Fruit fly (Drosophila melanogaster) whole organism, pupa: Measurements from ENCODE around the gene pn.

ENCODE experiments used
- CG10348 ChIP-seq: fragments of 200-800 bp; sonication (Bioruptor generic); IDR thresholded peaks from 2 replicates; pipeline ENCODE4 v1.3.6; 2022; ENCODE audit warnings: missing biosample characterization, missing genetic modification characterization
- CG12605 ChIP-seq: fragments of 200-800 bp; sonication (Bioruptor generic); IDR thresholded peaks from 2 replicates; pipeline ENCODE4 v1.3.6; 2022; ENCODE audit warnings: missing biosample characterization, missing genetic modification characterization
- CG13204 ChIP-seq: fragments of 200-800 bp; sonication (Bioruptor generic); optimal IDR thresholded peaks from 2 replicates; lab custom pipeline; 2018; ENCODE audit warnings: missing biosample characterization, mild to moderate bottlenecking, missing genetic modification characterization, moderate library complexity
- CG14655 ChIP-seq: fragments of 200-800 bp; sonication (Bioruptor generic); optimal IDR thresholded peaks from 3 replicates; lab custom pipeline; 2017; ENCODE audit warnings: mild to moderate bottlenecking, missing biosample characterization, missing genetic modification reagents, missing genetic modification characterization
- CG15710 ChIP-seq: fragments of 200-800 bp; sonication (Bioruptor generic); optimal IDR thresholded peaks from 2 replicates; lab custom pipeline; 2018; ENCODE audit warnings: missing biosample characterization, mild to moderate bottlenecking, missing genetic modification characterization, moderate library complexity
- CG17806 ChIP-seq: fragments of 200-800 bp; sonication (Bioruptor generic); optimal IDR thresholded peaks from 2 replicates; lab custom pipeline; 2018; ENCODE audit warnings: missing biosample characterization, mild to moderate bottlenecking, missing genetic modification characterization, moderate library complexity
- CG32121 ChIP-seq: fragments of 200-800 bp; sonication (Bioruptor generic); IDR thresholded peaks from 2 replicates; pipeline ENCODE4 v1.3.6; 2022; ENCODE audit warnings: missing biosample characterization, missing genetic modification characterization
- CG34367 ChIP-seq: fragments of 200-800 bp; sonication (Bioruptor generic); optimal IDR thresholded peaks from 2 replicates; lab custom pipeline; 2018; ENCODE audit warnings: missing biosample characterization, mild to moderate bottlenecking, missing genetic modification characterization
- CG4496 ChIP-seq: fragments of 200-800 bp; sonication (Bioruptor generic); IDR thresholded peaks from 3 replicates; pipeline ENCODE4 v1.3.6; 2022; ENCODE audit warnings: missing biosample characterization, missing genetic modification characterization
- CG8159 ChIP-seq: fragments of 200-800 bp; sonication (Bioruptor generic); optimal IDR thresholded peaks from 3 replicates; lab custom pipeline; 2018; ENCODE audit warnings: missing biosample characterization, mild to moderate bottlenecking, missing genetic modification characterization, moderate library complexity
- CG8301 ChIP-seq: fragments of 200-800 bp; sonication (Bioruptor generic); optimal IDR thresholded peaks from 2 replicates; lab custom pipeline; 2018; ENCODE audit warnings: missing biosample characterization, mild to moderate bottlenecking, missing genetic modification characterization
- CG9948 ChIP-seq: fragments of 200-800 bp; sonication (Bioruptor generic); optimal IDR thresholded peaks from 2 replicates; lab custom pipeline; 2018; ENCODE audit warnings: missing biosample characterization, mild to moderate bottlenecking, missing genetic modification characterization, moderate library complexity
- D1 ChIP-seq: fragments of 200-800 bp; sonication (Bioruptor generic); optimal IDR thresholded peaks from 2 replicates; lab custom pipeline; 2018; ENCODE audit warnings: missing biosample characterization, mild to moderate bottlenecking, missing genetic modification characterization, moderate library complexity
- EcR ChIP-seq: fragments of 200-800 bp; sonication (Bioruptor generic); optimal IDR thresholded peaks from 3 replicates; lab custom pipeline; 2019; ENCODE audit warnings: missing biosample characterization, missing genetic modification characterization, mild to moderate bottlenecking, moderate library complexity, missing genetic modification reagents
- Ets98B ChIP-seq: fragments of 200-800 bp; sonication (Bioruptor generic); IDR thresholded peaks from 2 replicates; pipeline ENCODE4 v1.3.6; 2022; ENCODE audit warnings: missing biosample characterization, missing genetic modification characterization
- Pif1A ChIP-seq: fragments of 200-800 bp; sonication (Bioruptor generic); optimal IDR thresholded peaks from 3 replicates; lab custom pipeline; 2016; ENCODE audit warnings: missing biosample characterization, missing genetic modification characterization
- Pif1B ChIP-seq: fragments of 200-800 bp; sonication (Bioruptor generic); optimal IDR thresholded peaks from 3 replicates; lab custom pipeline; 2016; ENCODE audit warnings: missing biosample characterization, missing genetic modification characterization
- Snoo ChIP-seq: fragments of 200-800 bp; sonication (Bioruptor generic); optimal IDR thresholded peaks from 3 replicates; lab custom pipeline; 2017; ENCODE audit warnings: missing biosample characterization, mild to moderate bottlenecking, missing genetic modification characterization, inconsistent platforms
- fd96Ca ChIP-seq: fragments of 200-800 bp; sonication (Bioruptor generic); IDR thresholded peaks from 3 replicates; pipeline ENCODE4 v1.3.6; 2022; ENCODE audit warnings: missing biosample characterization, missing genetic modification characterization
- gl ChIP-seq: fragments of 200-800 bp; sonication (Bioruptor generic); optimal IDR thresholded peaks from 2 replicates; lab custom pipeline; 2018; ENCODE audit warnings: missing biosample characterization, mild to moderate bottlenecking, missing genetic modification characterization
- rn ChIP-seq: fragments of 200-800 bp; sonication (Bioruptor generic); IDR thresholded peaks from 2 replicates; pipeline ENCODE4 v1.3.6; 2022; ENCODE audit warnings: missing biosample characterization, missing genetic modification characterization

The pn gene

DNA sequence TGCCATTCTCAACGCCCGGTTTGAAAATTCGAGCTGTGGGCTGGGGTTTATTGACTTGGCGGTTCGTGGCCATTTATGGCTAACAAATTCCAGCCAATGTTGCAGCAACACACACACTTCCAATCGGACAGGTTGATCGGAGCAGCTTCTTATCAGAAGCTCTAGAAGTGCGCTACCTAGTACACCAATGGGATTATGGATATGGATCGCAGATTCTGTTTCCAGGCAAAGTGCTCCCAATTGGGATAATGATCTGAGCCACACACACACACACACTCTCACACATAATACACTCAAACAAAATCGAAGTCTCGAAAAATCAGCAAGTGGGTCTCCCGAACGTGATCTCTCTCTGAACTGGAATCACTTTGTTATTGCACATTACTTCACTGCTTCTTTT lies 40.6 kb downstream of the pn start:
- no peak for TF ChIP-seq CG13204 (GFP tag; lab: Kevin White, UChicago)
- no peak for TF ChIP-seq rn (GFP tag; lab: Robert Waterston, UW)
- TF ChIP-seq CG4496: no peak
- TF ChIP-seq CG10348: no peak
- no peak for TF ChIP-seq CG15710 (tag; lab: Kevin White, UChicago)
- TF ChIP-seq Ets98B (GFP tag; lab: Robert Waterston, UW): no peak
- no peak for TF ChIP-seq CG8301 (tag; lab: Kevin White, UChicago)
- no peak for TF ChIP-seq CG17806 (tag; lab: Kevin White, UChicago)
- TF ChIP-seq fd96Ca (GFP tag; lab: Robert Waterston, UW): no peak
- no peak for TF ChIP-seq CG14655 (GFP tag; lab: Kevin White, UChicago)
- TF ChIP-seq CG32121: no peak
- TF ChIP-seq Pif1B: no peak
- TF ChIP-seq Pif1A: no peak
- no peak for TF ChIP-seq D1 (tag; lab: Kevin White, UChicago)
- TF ChIP-seq CG12605 (GFP tag; lab: Robert Waterston, UW): no peak

DNA sequence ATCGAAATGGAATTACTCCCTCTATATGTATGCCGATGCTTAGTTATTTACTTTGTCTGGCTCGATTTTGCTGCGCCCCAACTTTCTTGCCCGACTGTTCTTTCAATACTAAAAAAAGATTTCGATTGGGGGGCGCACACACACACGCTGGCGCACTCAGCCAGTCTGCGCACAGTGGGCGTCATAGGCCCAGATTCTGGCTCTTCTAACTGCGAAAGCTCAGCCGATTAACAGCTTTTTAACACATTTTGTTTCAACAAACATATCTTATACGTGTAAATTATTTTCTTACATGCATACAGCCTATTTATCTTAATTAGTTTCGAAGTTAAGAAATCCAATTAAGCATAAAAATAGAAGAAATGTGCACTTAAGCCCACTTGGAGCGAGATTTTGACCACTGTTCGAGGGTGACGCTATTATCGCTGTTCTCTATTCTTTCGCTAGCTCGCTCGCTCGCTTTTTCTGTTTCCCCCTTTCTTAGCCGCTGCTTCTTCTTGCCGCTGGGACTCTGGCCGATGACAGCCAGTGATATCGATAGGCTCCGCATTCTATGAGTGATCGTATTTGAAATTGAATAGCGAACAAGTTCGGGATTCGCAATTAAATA lies 41.3 kb downstream of the pn start, which contains the start of gene Vinc:
TSS of gene Vinc (minus strand) at position 387 of the 610 bp plus-strand sequence.
- TF ChIP-seq CG14655 (GFP tag; lab: Kevin White, UChicago) (peak; percentile 94), Ets98B (GFP tag; lab: Robert Waterston, UW) (peak; percentile 88), CG12605 (GFP tag; lab: Robert Waterston, UW) (peak; percentile 45; the same call in 1 of the 2 replicates), Pif1B (peak; percentile 87), rn (GFP tag; lab: Robert Waterston, UW) (peak; percentile 40; the same call in 1 of the 2 replicates), gl (peak; percentile 85), CG9948 (tag; lab: Kevin White, UChicago) (peak; percentile 79), CG34367 (tag; lab: Kevin White, UChicago) (peak; percentile 80), CG8301 (tag; lab: Kevin White, UChicago) (peak; percentile 93), EcR (GFP tag; lab: Kevin White, UChicago) (peak; percentile 72), CG8159 (tag; lab: Kevin White, UChicago) (peak; percentile 94), CG13204 (GFP tag; lab: Kevin White, UChicago) (no peak), CG15710 (tag; lab: Kevin White, UChicago) (peak; percentile 79), Snoo (tag; lab: Kevin White, UChicago) (peak; percentile 90), CG17806 (tag; lab: Kevin White, UChicago) (peak; percentile 86), CG10348 (peak; percentile 34; the same call in 1 of the 2 replicates), Pif1A (peak; percentile 92), fd96Ca (GFP tag; lab: Robert Waterston, UW) (peak; percentile 92), D1 (tag; lab: Kevin White, UChicago) (no peak), CG4496 (peak; percentile 84), CG32121 (peak; percentile 90)

DNA sequence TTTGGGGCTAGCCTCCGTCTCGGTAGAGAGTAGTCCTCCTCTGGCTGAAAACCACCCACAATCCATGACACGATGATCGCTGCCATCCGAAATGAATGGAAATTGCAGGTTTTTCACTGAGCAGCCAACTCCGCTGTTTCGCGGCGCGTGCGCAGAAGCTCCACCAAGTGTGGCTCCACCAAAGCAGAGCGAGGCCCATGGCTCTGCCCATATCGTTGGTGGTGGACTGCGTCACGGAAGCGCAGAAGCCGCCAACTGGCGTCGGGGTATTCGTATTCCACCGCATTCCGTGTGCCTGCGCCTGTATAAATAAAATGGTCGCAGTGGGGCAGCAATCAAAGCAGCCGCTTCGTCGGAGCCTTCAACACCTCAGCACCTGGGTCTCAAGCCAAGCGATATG lies 42.4 kb downstream of the pn start, which contains the start of gene CG14052:
TSS of gene CG14052 (plus strand) at position 301 of the 400 bp plus-strand sequence.
- TF ChIP-seq CG12605 (GFP tag; lab: Robert Waterston, UW) (no peak), fd96Ca (GFP tag; lab: Robert Waterston, UW) (no peak), CG8301 (tag; lab: Kevin White, UChicago) (no peak), EcR (GFP tag; lab: Kevin White, UChicago) (no peak), CG32121 (no peak), CG9948 (tag; lab: Kevin White, UChicago) (no peak), Ets98B (GFP tag; lab: Robert Waterston, UW) (no peak)

DNA sequence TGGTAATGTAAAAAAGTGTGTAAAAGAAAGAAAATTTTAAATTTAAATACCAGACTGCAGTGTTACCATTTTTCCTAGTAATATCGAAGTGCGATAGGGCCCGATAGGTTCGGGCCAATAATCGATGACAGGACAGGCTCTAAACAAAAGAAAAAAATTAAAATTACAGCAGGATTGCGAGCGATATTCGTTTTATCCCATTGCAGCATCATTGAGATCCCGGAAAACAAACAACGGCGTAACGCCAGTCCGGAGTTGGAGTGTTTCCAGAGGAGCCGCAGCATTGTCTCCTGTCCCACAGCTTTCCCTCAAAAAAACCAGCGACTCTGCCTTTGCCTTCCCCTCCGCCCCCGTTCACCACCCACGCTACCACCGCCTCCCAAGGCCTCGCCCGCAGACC lies 44.1 kb downstream of the pn start, which contains the start of gene pcx:
TSS of gene pcx (plus strand) at position 159 of the 400 bp plus-strand sequence.
- TF ChIP-seq rn (GFP tag; lab: Robert Waterston, UW) (no peak), CG15710 (tag; lab: Kevin White, UChicago) (no peak), CG17806 (tag; lab: Kevin White, UChicago) (no peak), EcR (GFP tag; lab: Kevin White, UChicago) (no peak), CG4496 (no peak), Ets98B (GFP tag; lab: Robert Waterston, UW) (no peak), Pif1A (no peak), gl (no peak), Snoo (tag; lab: Kevin White, UChicago) (no peak)
